Worm (Caenorhabditis elegans): ENCODE measurements around the gene ZK795.3.

DNA sequence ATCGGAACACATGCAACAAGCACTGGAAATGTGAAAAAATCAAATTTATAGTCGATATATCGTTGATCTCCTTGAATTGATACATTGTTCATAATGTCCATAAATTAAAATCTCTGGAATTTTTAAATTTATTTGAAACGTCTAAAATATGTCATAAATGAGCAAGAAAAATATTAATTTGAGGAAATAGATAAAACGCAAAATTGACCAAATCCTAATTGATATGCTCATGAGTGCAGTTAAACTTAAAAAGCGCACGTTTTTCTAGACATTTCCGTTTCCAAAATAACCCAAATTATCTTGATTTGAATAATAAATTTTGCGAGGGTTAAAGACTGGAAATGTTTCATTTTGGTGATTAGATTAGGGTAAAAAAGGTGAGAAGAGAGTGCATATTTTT, 36.6 kb upstream of the ZK795.3 start, which contains the start of gene sru-13:
- no peak for TF ChIP-seq lim-7 (GFP tag; IDR thresholded peaks at IDR 0.05)
- no peak for TF ChIP-seq fos-1 (tag; optimal IDR thresholded peaks at IDR 0.05)
- TF ChIP-seq R02D3.7 (tag; optimal IDR thresholded peaks at IDR 0.05) = no peak

All from whole organism, L4 larva.